Fruit fly (Drosophila melanogaster) whole organism, embryonic: ENCODE measurements around the gene Ogdh.

Source experiments
- Awh ChIP-seq: fragments of 200-800 bp; sonication (Bioruptor generic); IDR thresholded peaks from 2 replicates; pipeline ENCODE4, ENCODE4 v1.3.6; 2022; ENCODE audit warnings: missing biosample characterization, missing genetic modification characterization
- CG11504 ChIP-seq: fragments of 200-800 bp; sonication (Bioruptor generic); optimal IDR thresholded peaks from 3 replicates; lab custom pipeline; 2019; ENCODE audit warnings: missing biosample characterization, mild to moderate bottlenecking, missing genetic modification characterization, moderate library complexity
- CG14441 ChIP-seq: fragments of 200-800 bp; sonication (Bioruptor generic); IDR thresholded peaks from 2 replicates; pipeline ENCODE4 v1.3.6; 2022; ENCODE audit warnings: missing biosample characterization, missing genetic modification characterization
- CG15269 ChIP-seq: fragments of 200-800 bp; sonication (Bioruptor generic); optimal IDR thresholded peaks from 2 replicates; lab custom pipeline; 2018; ENCODE audit warnings: missing biosample characterization, mild to moderate bottlenecking, missing genetic modification characterization, moderate library complexity
- CG15696 ChIP-seq: fragments of 200-800 bp; sonication (Bioruptor generic); optimal IDR thresholded peaks from 2 replicates; lab custom pipeline; 2019; ENCODE audit warnings: missing biosample characterization, mild to moderate bottlenecking, missing genetic modification characterization, moderate library complexity
- CG16863 ChIP-seq: fragments of 200-800 bp; sonication (Bioruptor generic); optimal IDR thresholded peaks from 3 replicates; lab custom pipeline; 2016; ENCODE audit warnings: missing biosample characterization, missing genetic modification characterization
- CG17359 ChIP-seq: fragments of 200-800 bp; sonication (Bioruptor generic); optimal IDR thresholded peaks from 3 replicates; lab custom pipeline; 2018; ENCODE audit warnings: missing biosample characterization, mild to moderate bottlenecking, missing genetic modification characterization, moderate library complexity
- CG31388 ChIP-seq: fragments of 200-800 bp; sonication (Bioruptor generic); optimal IDR thresholded peaks from 2 replicates; lab custom pipeline; 2016; ENCODE audit warnings: missing biosample characterization, missing genetic modification characterization
- CG32532 ChIP-seq: fragments of 200-800 bp; sonication (Bioruptor generic); IDR thresholded peaks from 2 replicates; pipeline ENCODE4 v1.3.6; 2022; ENCODE audit warnings: missing biosample characterization, missing genetic modification characterization
- CG34376 ChIP-seq: fragments of 200-800 bp; sonication (Bioruptor generic); optimal IDR thresholded peaks from 2 replicates; lab custom pipeline; 2018; ENCODE audit warnings: missing biosample characterization, mild to moderate bottlenecking, missing genetic modification characterization
- CG3847 ChIP-seq: fragments of 200-800 bp; sonication (Bioruptor generic); IDR thresholded peaks from 2 replicates; pipeline ENCODE4 v1.3.6; 2022; ENCODE audit warnings: missing biosample characterization, missing genetic modification characterization
- CG4707 ChIP-seq: fragments of 200-800 bp; sonication (Bioruptor generic); optimal IDR thresholded peaks from 2 replicates; lab custom pipeline; 2018; ENCODE audit warnings: missing biosample characterization, mild to moderate bottlenecking, missing genetic modification characterization, moderate library complexity
- CG6854 ChIP-seq: fragments of 200-800 bp; sonication (Bioruptor generic); optimal IDR thresholded peaks from 3 replicates; lab custom pipeline; 2017; ENCODE audit warnings: missing biosample characterization, mild to moderate bottlenecking, missing genetic modification characterization
- CG9215 ChIP-seq: fragments of 200-800 bp; sonication (Bioruptor generic); IDR thresholded peaks from 2 replicates; pipeline ENCODE4 v1.3.6; 2022; ENCODE audit warnings: missing biosample characterization, missing genetic modification characterization
- CG9876 ChIP-seq: fragments of 200-800 bp; sonication (Bioruptor generic); optimal IDR thresholded peaks from 2 replicates; lab custom pipeline; 2016; ENCODE audit warnings: missing biosample characterization, missing genetic modification characterization
- Camta ChIP-seq: fragments of 200-800 bp; sonication (Bioruptor generic); optimal IDR thresholded peaks from 2 replicates; lab custom pipeline; 2016; ENCODE audit warnings: missing biosample characterization, missing genetic modification characterization
- D19B ChIP-seq: fragments of 200-800 bp; sonication (Bioruptor generic); optimal IDR thresholded peaks from 2 replicates; lab custom pipeline; 2017; ENCODE audit warnings: missing biosample characterization, mild to moderate bottlenecking, missing genetic modification characterization
- Deaf1 ChIP-seq: fragments of 200-800 bp; optimal IDR thresholded peaks from 3 replicates; lab custom pipeline; 2019; ENCODE audit warnings: missing biosample characterization, mild to moderate bottlenecking, missing genetic modification characterization, moderate library complexity
- HLH3B ChIP-seq: fragments of 200-800 bp; sonication (Bioruptor generic); IDR thresholded peaks from 2 replicates; pipeline ENCODE4 v1.3.6; 2022; ENCODE audit warnings: missing biosample characterization, missing genetic modification characterization
- MTF-1 ChIP-seq: fragments of 200-800 bp; sonication (Bioruptor generic); optimal IDR thresholded peaks from 2 replicates; lab custom pipeline; 2018; ENCODE audit warnings: missing biosample characterization, mild to moderate bottlenecking, missing genetic modification characterization, borderline replicate concordance
- Max ChIP-seq: fragments of 200-800 bp; sonication (Bioruptor generic); optimal IDR thresholded peaks from 2 replicates; lab custom pipeline; 2016; ENCODE audit warnings: missing biosample characterization, mild to moderate bottlenecking, missing genetic modification characterization
- Nf-YA ChIP-seq: fragments of 200-800 bp; sonication (Bioruptor generic); IDR thresholded peaks from 2 replicates; pipeline ENCODE4 v1.3.6; 2022; ENCODE audit warnings: missing biosample characterization, missing genetic modification characterization
- Nf-YC ChIP-seq: fragments of 200-800 bp; optimal IDR thresholded peaks from 3 replicates; lab custom pipeline; 2019; ENCODE audit warnings: missing biosample characterization, mild to moderate bottlenecking, missing genetic modification characterization, moderate library complexity
- Oli ChIP-seq: fragments of 200-800 bp; sonication (Bioruptor generic); optimal IDR thresholded peaks from 2 replicates; lab custom pipeline; 2018; ENCODE audit warnings: missing biosample characterization, mild to moderate bottlenecking, missing genetic modification characterization, moderate library complexity
- bab2 ChIP-seq: fragments of 200-800 bp; sonication (Bioruptor generic); optimal IDR thresholded peaks from 2 replicates; lab custom pipeline; 2016; ENCODE audit warnings: missing biosample characterization, missing genetic modification characterization
- bigmax ChIP-seq: fragments of 200-800 bp; sonication (Bioruptor generic); optimal IDR thresholded peaks from 2 replicates; lab custom pipeline; 2018; ENCODE audit warnings: missing biosample characterization, mild to moderate bottlenecking, missing genetic modification characterization
- da ChIP-seq: fragments of 200-800 bp; sonication (Bioruptor generic); optimal IDR thresholded peaks from 2 replicates; lab custom pipeline; 2016; ENCODE audit warnings: missing biosample characterization, missing genetic modification characterization
- dmrt11E ChIP-seq: fragments of 200-800 bp; sonication (Bioruptor generic); optimal IDR thresholded peaks from 3 replicates; lab custom pipeline; 2018; ENCODE audit warnings: missing biosample characterization, mild to moderate bottlenecking, missing genetic modification characterization, moderate library complexity
- fru ChIP-seq: fragments of >200 bp; optimal IDR thresholded peaks from 2 replicates; lab custom pipeline; 2017
- ftz-f1 ChIP-seq: fragments of 200-800 bp; sonication (Bioruptor generic); optimal IDR thresholded peaks from 2 replicates; lab custom pipeline; 2016; ENCODE audit warnings: missing biosample characterization, missing genetic modification characterization
- gcm ChIP-seq: fragments of 200-800 bp; sonication (Bioruptor generic); optimal IDR thresholded peaks from 2 replicates; lab custom pipeline; 2019; ENCODE audit warnings: missing biosample characterization, mild to moderate bottlenecking, missing genetic modification characterization, moderate library complexity
- gcm2 ChIP-seq: fragments of 200-800 bp; sonication (Bioruptor generic); optimal IDR thresholded peaks from 2 replicates; lab custom pipeline; 2016; ENCODE audit warnings: missing biosample characterization, missing genetic modification characterization
- gfzf ChIP-seq: fragments of 200-800 bp; sonication (Bioruptor generic); optimal IDR thresholded peaks from 2 replicates; lab custom pipeline; 2016; ENCODE audit warnings: missing biosample characterization, mild to moderate bottlenecking, missing genetic modification characterization, moderate library complexity
- grau ChIP-seq: fragments of 200-800 bp; optimal IDR thresholded peaks from 3 replicates; lab custom pipeline; 2019; ENCODE audit warnings: missing biosample characterization, mild to moderate bottlenecking, missing genetic modification characterization, moderate library complexity
- ham ChIP-seq: fragments of 200-800 bp; sonication (Bioruptor generic); IDR thresholded peaks from 2 replicates; pipeline ENCODE4 v1.3.6; 2022; ENCODE audit warnings: missing biosample characterization, missing genetic modification characterization
- hth ChIP-seq: fragments of >200 bp; optimal IDR thresholded peaks from 2 replicates; lab custom pipeline; 2017; ENCODE audit warnings: inconsistent platforms
- jing ChIP-seq: fragments of 200-800 bp; sonication (Bioruptor generic); optimal IDR thresholded peaks from 2 replicates; lab custom pipeline; 2018; ENCODE audit warnings: missing biosample characterization, mild to moderate bottlenecking, missing genetic modification characterization
- lov ChIP-seq, 2 experiments: fragments of 200-800 bp in 1 of 2; fragments of >200 bp in 1 of 2; sonication (Bioruptor generic) in 1 of 2; IDR thresholded peaks in 1 of 2; optimal IDR thresholded peaks in 1 of 2; 2 replicates in 1 of 2; 3 replicates in 1 of 2; pipeline versions ENCODE4 v1.3.6 to Lab custom; 2017 to 2022; ENCODE audit warnings: missing biosample characterization in 1 of 2, missing genetic modification characterization in 1 of 2
- nom ChIP-seq: fragments of 200-800 bp; sonication (Bioruptor generic); optimal IDR thresholded peaks from 2 replicates; lab custom pipeline; 2017; ENCODE audit warnings: missing biosample characterization, missing genetic modification characterization, mild to moderate bottlenecking, moderate library complexity, missing genetic modification reagents
- otp ChIP-seq: fragments of 200-800 bp; sonication (Bioruptor generic); IDR thresholded peaks from 3 replicates; pipeline ENCODE4, ENCODE4 v1.3.6; 2022; ENCODE audit warnings: missing biosample characterization, missing genetic modification characterization
- pum ChIP-seq: fragments of 200-800 bp; sonication (Bioruptor generic); optimal IDR thresholded peaks from 2 replicates; lab custom pipeline; 2016; ENCODE audit warnings: missing biosample characterization, missing genetic modification characterization
- ro ChIP-seq: fragments of 200-800 bp; sonication (Bioruptor generic); IDR thresholded peaks from 2 replicates; pipeline ENCODE4 v1.3.6; 2022; ENCODE audit warnings: missing biosample characterization, missing genetic modification characterization
- schlank ChIP-seq: fragments of 200-800 bp; sonication (Bioruptor generic); optimal IDR thresholded peaks from 2 replicates; lab custom pipeline; 2018; ENCODE audit warnings: missing biosample characterization, mild to moderate bottlenecking, missing genetic modification characterization
- sd ChIP-seq: fragments of 200-800 bp; sonication (Bioruptor generic); optimal IDR thresholded peaks from 3 replicates; lab custom pipeline; 2018; ENCODE audit warnings: missing biosample characterization, mild to moderate bottlenecking, missing genetic modification characterization, moderate library complexity
- sens ChIP-seq: fragments of 200-800 bp; sonication (Bioruptor generic); peaks from one replicate; lab custom pipeline; 2016; ENCODE audit warnings: missing biosample characterization, missing genetic modification characterization
- seq ChIP-seq: fragments of 200-800 bp; sonication (Bioruptor generic); IDR thresholded peaks from 2 replicates; pipeline ENCODE4 v1.3.6; 2022; ENCODE audit warnings: missing biosample characterization, missing genetic modification characterization
- slbo ChIP-seq: fragments of 200-800 bp; sonication (Bioruptor generic); IDR thresholded peaks from 2 replicates; pipeline ENCODE4 v1.3.6; 2022; ENCODE audit warnings: missing biosample characterization, missing genetic modification characterization
- vvl ChIP-seq: fragments of 200-800 bp; sonication (Bioruptor generic); IDR thresholded peaks from 2 replicates; pipeline ENCODE4 v1.3.6; 2022; ENCODE audit warnings: missing biosample characterization, missing genetic modification characterization
- wek ChIP-seq: fragments of 200-800 bp; sonication (Bioruptor generic); optimal IDR thresholded peaks from 3 replicates; lab custom pipeline; 2018; ENCODE audit warnings: missing biosample characterization, mild to moderate bottlenecking, missing genetic modification characterization, moderate library complexity

Gene Ogdh

dm6 chr3L:16986062-16987013 is 31.7 kb downstream of the Ogdh start (continued):
- TF ChIP-seq CG14441 (GFP tag; lab: Robert Waterston, UW): peak; percentile 37; the same call in 1 of the 2 replicates
- no peak for TF ChIP-seq dmrt11E (tag; lab: Kevin White, UChicago)
- no peak for TF ChIP-seq gcm
- no peak for TF ChIP-seq wek (GFP tag; lab: Kevin White, UChicago)
- no peak for TF ChIP-seq schlank
- peak; percentile 69 for TF ChIP-seq CG15269 (tag; lab: Kevin White, UChicago)
- TF ChIP-seq Oli: peak; percentile 75
- TF ChIP-seq Deaf1 (tag; lab: Kevin White, UChicago): no peak
- TF ChIP-seq Camta (GFP tag; lab: Kevin White, UChicago): peak; percentile 31
- peak; percentile 90 for TF ChIP-seq sens
- TF ChIP-seq nom (GFP tag; lab: Kevin White, UChicago): peak; percentile 60
- peak; percentile 81 for TF ChIP-seq CG11504
- peak; percentile 29; the same call in 1 of the 2 replicates for TF ChIP-seq CG3847 (GFP tag; lab: Robert Waterston, UW)
- peak; percentile 53 for TF ChIP-seq Max
- peak; percentile 33 for TF ChIP-seq CG16863 (GFP tag; lab: Kevin White, UChicago)
- peak; percentile 41; the same call in 1 of the 2 replicates for TF ChIP-seq vvl (GFP tag; lab: Robert Waterston, UW)
- TF ChIP-seq pum (GFP tag; lab: Kevin White, UChicago): no peak
- TF ChIP-seq lov (optimal IDR thresholded peaks at IDR 0.05; lab: Kevin White, UChicago): no peak
- no peak for TF ChIP-seq lov (GFP tag; IDR thresholded peaks at IDR 0.05; lab: Robert Waterston, UW)
- TF ChIP-seq ftz-f1: no peak
- 0 out of 2 replicates have a peak, but pooled peaks have one; percentile 37 for TF ChIP-seq ham (GFP tag; lab: Robert Waterston, UW)
- TF ChIP-seq MTF-1 (GFP tag; lab: Kevin White, UChicago): peak; percentile 0
- TF ChIP-seq otp (GFP tag; lab: Robert Waterston, UW): no peak; the same call in 2 of the 3 replicates
- peak; percentile 39; the same call in 1 of the 2 replicates for TF ChIP-seq HLH3B (GFP tag; lab: Robert Waterston, UW)
- peak; percentile 66 for TF ChIP-seq sd (tag; lab: Kevin White, UChicago)
- TF ChIP-seq CG6854 (GFP tag; lab: Kevin White, UChicago): peak; percentile 14
- no peak for TF ChIP-seq CG15696 (tag; lab: Kevin White, UChicago)
- peak; percentile 51; the same call in 1 of the 2 replicates for TF ChIP-seq CG9215 (GFP tag; lab: Robert Waterston, UW)
- TF ChIP-seq CG32532 (GFP tag; lab: Robert Waterston, UW): peak; percentile 43
- TF ChIP-seq ro: no peak
- peak; percentile 58 for TF ChIP-seq grau
- TF ChIP-seq fru (lab: Kevin White, UChicago): no peak
- no peak for TF ChIP-seq bigmax
- no peak for TF ChIP-seq gcm2
- TF ChIP-seq Nf-YA (GFP tag; lab: Robert Waterston, UW): no peak
- peak; percentile 13 for TF ChIP-seq CG31388 (GFP tag; lab: Kevin White, UChicago)
- TF ChIP-seq hth (lab: Kevin White, UChicago): no peak
- peak; percentile 74 for TF ChIP-seq Awh (GFP tag; lab: Robert Waterston, UW)
- peak; percentile 51 for TF ChIP-seq CG17359 (tag; lab: Kevin White, UChicago)
- no peak for TF ChIP-seq bab2 (GFP tag; lab: Kevin White, UChicago)
- peak; percentile 67 for TF ChIP-seq slbo
- no peak for TF ChIP-seq CG4707 (GFP tag; lab: Kevin White, UChicago)
- no peak for TF ChIP-seq gfzf (GFP tag; lab: Kevin White, UChicago)
- TF ChIP-seq seq (GFP tag; lab: Robert Waterston, UW): 0 out of 2 replicates have a peak, but pooled peaks have one; percentile 18
- no peak for TF ChIP-seq da (GFP tag; lab: Kevin White, UChicago)
- peak; percentile 30 for TF ChIP-seq D19B (GFP tag; lab: Kevin White, UChicago)
- TF ChIP-seq CG34376 (GFP tag; lab: Kevin White, UChicago): peak; percentile 2
- no peak for TF ChIP-seq CG9876 (GFP tag; lab: Kevin White, UChicago)
- TF ChIP-seq jing: no peak
- peak; percentile 54 for TF ChIP-seq Nf-YC
